Worm (Caenorhabditis elegans) whole organism, young adult: Measurements from ENCODE around the gene sra-37.

Source experiments
- B0035.1 ChIP-seq: sonication (generic microtip); optimal IDR thresholded peaks from 2 replicates; lab custom pipeline; 2016; ENCODE audit warnings: missing genetic modification characterization, mild to moderate bottlenecking, missing compliant biosample characterization, missing genotype, missing genetic modification reagents
- B0261.1 ChIP-seq: sonication (generic microtip); optimal IDR thresholded peaks from 2 replicates; lab custom pipeline; 2016; ENCODE audit warnings: mild to moderate bottlenecking, missing genetic modification characterization, moderate library complexity, missing compliant biosample characterization
- B0336.3 ChIP-seq: fragments of 200-800 bp; sonication (Bioruptor generic); IDR thresholded peaks from 2 replicates; pipeline ENCODE4 v1.3.6; 2022; ENCODE audit warnings: missing genetic modification characterization, missing compliant biosample characterization
- F39B2.1 ChIP-seq: fragments of 200-800 bp; sonication (Bioruptor generic); IDR thresholded peaks from 2 replicates; pipeline ENCODE4 v1.3.6; 2022; ENCODE audit warnings: missing genetic modification reagents, missing genetic modification characterization, missing compliant biosample characterization
- F49E8.2 ChIP-seq: sonication (generic microtip); optimal IDR thresholded peaks from 3 replicates; lab custom pipeline; 2017; ENCODE audit warnings: missing genetic modification characterization, mild to moderate bottlenecking, missing compliant biosample characterization, antibody characterized with exemption, moderate library complexity; ENCODE audit not compliant: insufficient read depth
- F55B11.4 ChIP-seq: sonication (generic microtip); optimal IDR thresholded peaks from 2 replicates; lab custom pipeline; 2016; ENCODE audit warnings: missing compliant biosample characterization, missing genetic modification characterization, borderline replicate concordance; ENCODE audit not compliant: insufficient read depth
- T26A5.8 ChIP-seq: sonication (generic microtip); optimal IDR thresholded peaks from 2 replicates; lab custom pipeline; 2016; ENCODE audit warnings: missing genetic modification characterization, missing compliant biosample characterization
- Y67H2A.10 ChIP-seq: fragments of 200-800 bp; sonication (Bioruptor generic); conservative IDR thresholded peaks from 2 replicates; pipeline ENCODE4 v1.3.6; 2022; ENCODE audit warnings: missing genetic modification reagents, missing genetic modification characterization, missing compliant biosample characterization
- Y95B8A.8 ChIP-seq: fragments of 200-800 bp; sonication (Bioruptor generic); IDR thresholded peaks from 2 replicates; pipeline ENCODE4 v1.3.6; 2022; ENCODE audit warnings: missing genetic modification reagents, missing genetic modification characterization, missing compliant biosample characterization
- ama-1 ChIP-seq, 3 experiments: fragments of 150-350 bp in 1 of 3; sonication (generic microtip) in 2 of 3; optimal IDR thresholded peaks; 2 replicates each; lab custom pipeline; 2014 to 2018; ENCODE audit warnings: missing biosample characterization in 2 of 3, missing genetic modification characterization in 2 of 3, missing genetic modification reagents in 2 of 3
- bed-1 ChIP-seq: fragments of 200-800 bp; sonication (Bioruptor generic); IDR thresholded peaks from 2 replicates; pipeline ENCODE4 v1.3.6; 2022; ENCODE audit warnings: missing genetic modification reagents, missing genetic modification characterization, missing compliant biosample characterization
- bed-2 ChIP-seq: fragments of 200-800 bp; sonication (Bioruptor generic); IDR thresholded peaks from 2 replicates; pipeline ENCODE4 v1.3.6; 2022; ENCODE audit warnings: missing genetic modification reagents, missing genetic modification characterization, missing compliant biosample characterization
- cebp-1 ChIP-seq, 2 experiments: fragments of 200-800 bp in 1 of 2; sonication (Bioruptor generic) in 1 of 2; sonication (generic microtip) in 1 of 2; IDR thresholded peaks in 1 of 2; optimal IDR thresholded peaks in 1 of 2; 2 replicates each; pipeline versions ENCODE4 v1.3.6 to Lab custom; 2017 to 2022; ENCODE audit warnings: missing compliant biosample characterization in 2 of 2, missing genetic modification characterization in 2 of 2, mild to moderate bottlenecking in 1 of 2, missing genetic modification reagents in 1 of 2, moderate library complexity in 1 of 2
- ceh-100 ChIP-seq: fragments of 200-800 bp; sonication (Bioruptor generic); IDR thresholded peaks from 2 replicates; pipeline ENCODE4 v1.3.6; 2022; ENCODE audit warnings: missing genetic modification reagents, missing genetic modification characterization, missing compliant biosample characterization
- ceh-58 ChIP-seq: fragments of 200-800 bp; sonication (Bioruptor generic); IDR thresholded peaks from 2 replicates; pipeline ENCODE4 v1.3.6; 2022; ENCODE audit warnings: missing genetic modification characterization, missing compliant biosample characterization
- ceh-91 ChIP-seq: fragments of 200-800 bp; sonication (Bioruptor generic); IDR thresholded peaks from 2 replicates; pipeline ENCODE4 v1.3.6; 2022; ENCODE audit warnings: missing genetic modification reagents, missing genetic modification characterization, missing compliant biosample characterization
- hlh-26 ChIP-seq: fragments of 200-800 bp; sonication (Bioruptor generic); conservative IDR thresholded peaks from 2 replicates; pipeline ENCODE4 v1.3.6; 2022; ENCODE audit warnings: missing genetic modification reagents, missing genetic modification characterization, missing compliant biosample characterization
- hsf-1 ChIP-seq: fragments of 200-800 bp; sonication (Bioruptor generic); IDR thresholded peaks from 2 replicates; pipeline ENCODE4 v1.3.6; 2022; ENCODE audit warnings: missing genetic modification reagents, missing genetic modification characterization, missing compliant biosample characterization
- lag-1 ChIP-seq: fragments of 200-800 bp; sonication (Bioruptor generic); IDR thresholded peaks from 2 replicates; pipeline ENCODE4 v1.3.6; 2022; ENCODE audit warnings: missing genetic modification reagents, missing genetic modification characterization, missing compliant biosample characterization
- lin-26 ChIP-seq: fragments of 200-800 bp; sonication (Bioruptor generic); IDR thresholded peaks from 2 replicates; pipeline ENCODE4 v1.3.6; 2022; ENCODE audit warnings: missing genetic modification reagents, missing genetic modification characterization, missing compliant biosample characterization
- lin-40 ChIP-seq: sonication (generic microtip); optimal IDR thresholded peaks from 2 replicates; lab custom pipeline; 2016; ENCODE audit warnings: missing genetic modification characterization, mild to moderate bottlenecking, missing compliant biosample characterization, missing genotype, missing genetic modification reagents
- lin-54 ChIP-seq: fragments of 200-800 bp; sonication (Bioruptor generic); optimal IDR thresholded peaks from 2 replicates; lab custom pipeline; 2018; ENCODE audit warnings: mild to moderate bottlenecking, missing genetic modification characterization, missing compliant biosample characterization
- nfya-2 ChIP-seq: fragments of 200-800 bp; sonication (Bioruptor generic); IDR thresholded peaks from 2 replicates; pipeline ENCODE4 v1.3.6; 2022; ENCODE audit warnings: missing genetic modification reagents, missing genetic modification characterization, missing compliant biosample characterization
- nfyb-1 ChIP-seq: fragments of 200-800 bp; sonication (Bioruptor generic); IDR thresholded peaks from 2 replicates; pipeline ENCODE4 v1.3.6; 2022; ENCODE audit warnings: missing genetic modification reagents, missing genetic modification characterization, missing compliant biosample characterization
- nhr-120 ChIP-seq: fragments of 200-800 bp; sonication (Bioruptor generic); IDR thresholded peaks from 2 replicates; pipeline ENCODE4 v1.3.6; 2022; ENCODE audit warnings: missing genetic modification characterization, missing compliant biosample characterization
- nhr-179 ChIP-seq: sonication (generic microtip); optimal IDR thresholded peaks from 2 replicates; lab custom pipeline; 2016; ENCODE audit warnings: mild to moderate bottlenecking, missing genetic modification characterization, missing compliant biosample characterization
- sdz-38 ChIP-seq: sonication (generic microtip); optimal IDR thresholded peaks from 2 replicates; lab custom pipeline; 2016; ENCODE audit warnings: missing genotype, missing genetic modification characterization, missing compliant biosample characterization
- snpc-1.3 ChIP-seq: sonication (generic microtip); optimal IDR thresholded peaks from 2 replicates; lab custom pipeline; 2017; ENCODE audit warnings: missing genetic modification characterization, mild to moderate bottlenecking, missing compliant biosample characterization, antibody characterized with exemption, moderate library complexity, missing genotype, missing genetic modification reagents; ENCODE audit not compliant: insufficient read depth
- snpc-4 ChIP-seq, 5 experiments: fragments of 150-350 bp in 1 of 5; sonication (generic microtip) in 4 of 5; optimal IDR thresholded peaks; 2 replicates each; lab custom pipeline; 2014 to 2018; ENCODE audit warnings: missing genetic modification characterization in 5 of 5, missing biosample characterization in 3 of 5, antibody characterized with exemption in 2 of 5, mild to moderate bottlenecking in 2 of 5, missing compliant biosample characterization in 2 of 5, missing genotype in 2 of 5, moderate library complexity in 2 of 5, missing genetic modification reagents in 1 of 5
- tlf-1 ChIP-seq: fragments of 200-800 bp; sonication (Bioruptor generic); optimal IDR thresholded peaks from 2 replicates; lab custom pipeline; 2018; ENCODE audit warnings: mild to moderate bottlenecking, missing genetic modification characterization, missing compliant biosample characterization
- ztf-26 ChIP-seq: sonication (generic microtip); optimal IDR thresholded peaks from 2 replicates; lab custom pipeline; 2017; ENCODE audit warnings: missing genetic modification characterization, missing compliant biosample characterization

Gene sra-37

ce11 chrX:13893256-13893655 is at the start of gene sra-37:
sra-37 (minus strand) TSS chrX:13893356.
- TF ChIP-seq lin-54 (no peak), ceh-58 (no peak), lin-40 (no peak), hlh-26 (GFP tag; lab: Robert Waterston, UW) (no peak), Y67H2A.10 (no peak)

- TF ChIP-seq hlh-26 (GFP tag; lab: Robert Waterston, UW) (no peak), ceh-91 (GFP tag; lab: Robert Waterston, UW) (no peak), nhr-120 (GFP tag; lab: Robert Waterston, UW) (no peak), T26A5.8 (tag; lab: Kevin White, UChicago) (no peak), B0261.1 (tag; lab: Kevin White, UChicago) (no peak), ceh-100 (no peak), F55B11.4 (no peak), nhr-179 (no peak), F39B2.1 (GFP tag; lab: Robert Waterston, UW) (no peak)
- TF ChIP-seq, all 124 proteins: peak for 0
These were observed 48.7 kb upstream of the sra-37 start for ce11 chrX:13941865-13942264.

DNA sequence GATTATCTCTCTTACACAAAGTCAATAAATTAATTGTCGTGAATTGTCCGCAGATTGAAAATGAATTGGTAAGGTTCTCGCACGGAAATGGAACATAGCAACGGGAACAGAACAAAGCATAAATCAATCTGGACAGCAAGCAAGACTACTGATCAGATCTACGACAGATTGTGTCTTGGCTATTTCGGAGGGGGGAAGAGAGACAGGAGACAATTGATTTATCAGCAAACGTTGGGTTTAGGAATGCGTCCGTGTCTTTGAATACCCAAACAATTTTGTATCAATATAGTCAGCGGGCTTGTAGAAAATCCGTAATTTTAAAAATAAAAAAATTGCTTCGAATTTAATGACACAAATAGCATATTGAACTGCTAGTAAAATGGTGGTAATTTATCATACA is 48.1 kb upstream of the sra-37 start:
- TF ChIP-seq hsf-1 (no peak), ama-1 (optimal IDR thresholded peaks at IDR 0.05; lab: Kevin White, UChicago) (peak; percentile 36), ama-1 (GFP tag; optimal IDR thresholded peaks at IDR 0.05; lab: Kevin White, UChicago) (no peak)
- TF ChIP-seq, all 124 proteins: peak for 1

ce11 chrX:13940287-13940686 is 47.1 kb upstream of the sra-37 start:
- TF ChIP-seq tlf-1 (GFP tag; lab: Kevin White, UChicago) (no peak), ztf-26 (tag; lab: Kevin White, UChicago) (no peak), nfya-2 (GFP tag; lab: Robert Waterston, UW) (no peak), sdz-38 (tag; lab: Kevin White, UChicago) (no peak), ceh-58 (0 out of 2 replicates have a peak, but pooled peaks have one; percentile 44), nfyb-1 (GFP tag; lab: Robert Waterston, UW) (no peak)

ce11 chrX:13939388-13939787 is 46.2 kb upstream of the sra-37 start:
- TF ChIP-seq F49E8.2 (no peak), F39B2.1 (GFP tag; lab: Robert Waterston, UW) (no peak), nfya-2 (GFP tag; lab: Robert Waterston, UW) (no peak), B0336.3 (GFP tag; lab: Robert Waterston, UW) (no peak), bed-2 (GFP tag; lab: Robert Waterston, UW) (no peak), Y95B8A.8 (GFP tag; lab: Robert Waterston, UW) (no peak), lin-26 (GFP tag; lab: Robert Waterston, UW) (no peak), B0035.1 (tag; lab: Kevin White, UChicago) (no peak), lag-1 (no peak), snpc-1.3 (tag; lab: Kevin White, UChicago) (no peak), ceh-58 (no peak), cebp-1 (GFP tag; IDR thresholded peaks at IDR 0.05; lab: Robert Waterston, UW) (no peak), cebp-1 (tag; optimal IDR thresholded peaks at IDR 0.05; lab: Kevin White, UChicago) (no peak), T26A5.8 (tag; lab: Kevin White, UChicago) (no peak), snpc-4 (GFP tag; optimal IDR thresholded peaks at IDR 0.05; lab: Kevin White, UChicago) (no peak), snpc-4 (tag; optimal IDR thresholded peaks at IDR 0.05; lab: Kevin White, UChicago) (no peak), bed-1 (GFP tag; lab: Robert Waterston, UW) (no peak)
- TF ChIP-seq, all 124 proteins: peak for 0
